Worm (Caenorhabditis elegans) whole organism, early embryonic: Measurements from ENCODE around the gene fbxb-31.

Experiments used
- B0310.2 ChIP-seq: sonication (generic microtip); optimal IDR thresholded peaks from 2 replicates; lab custom pipeline; 2016; ENCODE audit warnings: mild to moderate bottlenecking, missing genetic modification characterization, missing compliant biosample characterization
- ama-1 ChIP-seq: fragments of 150-350 bp; optimal IDR thresholded peaks from 2 replicates; lab custom pipeline; 2014
- ceh-13 ChIP-seq: fragments of 200-800 bp; sonication (Bioruptor generic); optimal IDR thresholded peaks from 2 replicates; lab custom pipeline; 2018; ENCODE audit warnings: mild to moderate bottlenecking, missing genetic modification characterization, missing compliant biosample characterization
- ets-7 ChIP-seq: sonication (generic microtip); optimal IDR thresholded peaks from 2 replicates; lab custom pipeline; 2016; ENCODE audit warnings: missing genotype, missing genetic modification characterization, missing compliant biosample characterization
- flt-1 ChIP-seq: fragments of 200-800 bp; sonication (Bioruptor generic); IDR thresholded peaks from 2 replicates; pipeline ENCODE4 v1.3.6; 2022; ENCODE audit warnings: missing genetic modification characterization, missing compliant biosample characterization
- hmbx-1 ChIP-seq: sonication (generic microtip); optimal IDR thresholded peaks from 2 replicates; lab custom pipeline; 2016; ENCODE audit warnings: mild to moderate bottlenecking, missing genetic modification characterization, missing compliant biosample characterization
- hmg-4 ChIP-seq: fragments of 200-800 bp; sonication (Bioruptor generic); optimal IDR thresholded peaks from 2 replicates; lab custom pipeline; 2018; ENCODE audit warnings: mild to moderate bottlenecking, missing genetic modification characterization, missing compliant biosample characterization
- hnd-1 ChIP-seq: sonication (generic microtip); optimal IDR thresholded peaks from 2 replicates; lab custom pipeline; 2016; ENCODE audit warnings: missing genetic modification characterization, missing compliant biosample characterization
- scrt-1 ChIP-seq: fragments of 200-800 bp; sonication (Bioruptor generic); IDR thresholded peaks from 2 replicates; pipeline ENCODE4 v1.3.6; 2022; ENCODE audit warnings: missing genetic modification characterization, missing compliant biosample characterization
- sea-1 ChIP-seq: fragments of 200-800 bp; sonication (Bioruptor generic); conservative IDR thresholded peaks from 2 replicates; pipeline ENCODE4 v1.3.6; 2022; ENCODE audit warnings: missing genetic modification characterization, missing compliant biosample characterization
- tbx-11 ChIP-seq: fragments of 200-800 bp; sonication (Bioruptor generic); IDR thresholded peaks from 2 replicates; pipeline ENCODE4 v1.3.6; 2022; ENCODE audit warnings: missing genetic modification characterization, missing compliant biosample characterization
- tbx-37 ChIP-seq: fragments of 200-800 bp; sonication (Bioruptor generic); conservative IDR thresholded peaks from 2 replicates; pipeline ENCODE4 v1.3.6; 2022; ENCODE audit warnings: missing genetic modification reagents, missing genetic modification characterization, missing compliant biosample characterization
- tra-4 ChIP-seq: sonication (generic microtip); optimal IDR thresholded peaks from 2 replicates; lab custom pipeline; 2017; ENCODE audit warnings: missing genetic modification characterization, missing compliant biosample characterization

DNA sequence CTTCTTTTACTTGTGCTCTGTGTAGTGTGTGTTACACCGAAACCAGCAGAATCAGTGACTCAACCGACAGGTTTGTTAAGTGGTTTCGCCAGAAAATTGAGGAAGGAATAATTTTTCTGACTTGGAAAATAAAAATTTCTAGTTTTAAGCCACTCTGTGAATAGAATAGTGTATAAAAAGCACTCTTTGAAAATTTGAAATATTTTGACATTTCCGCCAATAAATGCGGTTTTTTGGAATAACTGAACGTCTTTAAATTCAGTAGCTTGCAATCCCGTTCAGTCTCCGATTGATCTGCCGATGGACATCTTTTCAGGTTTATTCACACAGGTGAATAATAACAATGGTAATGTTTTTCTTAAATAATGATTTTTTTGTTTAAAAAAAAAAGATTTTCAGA lies 25.3 kb upstream of the fbxb-31 start, which contains the start of gene F19B10.3:
- TF ChIP-seq ama-1 (lab: Kevin White, UChicago) (no peak), tbx-37 (GFP tag; lab: Robert Waterston, UW) (no peak), hnd-1 (tag; lab: Kevin White, UChicago) (no peak), hmg-4 (GFP tag; lab: Kevin White, UChicago) (no peak), sea-1 (no peak), tra-4 (tag; lab: Kevin White, UChicago) (no peak), B0310.2 (tag; lab: Kevin White, UChicago) (no peak), flt-1 (no peak), ets-7 (tag; lab: Kevin White, UChicago) (no peak), ceh-13 (GFP tag; lab: Kevin White, UChicago) (no peak), hmbx-1 (tag; lab: Kevin White, UChicago) (no peak), tbx-11 (GFP tag; lab: Robert Waterston, UW) (no peak), scrt-1 (GFP tag; lab: Robert Waterston, UW) (no peak)
